Fruit fly (Drosophila melanogaster): ENCODE results near the gene Zasp67.

Zasp67 gene

DNA sequence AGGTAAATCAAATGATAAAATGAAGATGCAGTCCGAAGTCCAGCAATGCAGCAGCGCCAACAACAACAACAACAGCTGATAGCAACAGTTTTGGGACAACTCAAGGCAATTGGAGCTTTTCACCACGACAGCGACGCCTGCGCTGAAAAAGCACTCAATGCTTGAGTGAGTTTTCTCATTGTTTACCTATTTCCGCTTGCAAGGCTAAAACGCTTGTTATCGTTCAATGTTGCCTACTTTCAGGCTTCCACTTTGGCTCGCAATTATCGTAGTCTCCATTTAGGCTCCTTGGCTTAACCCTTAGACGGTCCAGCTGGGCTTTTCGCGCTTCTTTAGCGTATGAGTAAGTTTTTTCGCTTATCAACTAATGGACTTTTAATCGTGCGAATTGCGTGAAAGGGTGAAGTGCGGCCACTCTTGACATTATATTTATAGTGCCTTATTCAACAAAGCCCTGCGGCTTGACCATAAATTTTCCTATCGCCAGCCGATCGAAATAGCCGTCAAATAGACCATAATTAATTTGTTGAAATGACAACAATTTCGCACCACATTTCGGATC is 35.4 kb downstream of the Zasp67 start:
- peak; percentile 67 for TF ChIP-seq noc (tag; optimal IDR thresholded peaks at IDR 0.05)

DNA sequence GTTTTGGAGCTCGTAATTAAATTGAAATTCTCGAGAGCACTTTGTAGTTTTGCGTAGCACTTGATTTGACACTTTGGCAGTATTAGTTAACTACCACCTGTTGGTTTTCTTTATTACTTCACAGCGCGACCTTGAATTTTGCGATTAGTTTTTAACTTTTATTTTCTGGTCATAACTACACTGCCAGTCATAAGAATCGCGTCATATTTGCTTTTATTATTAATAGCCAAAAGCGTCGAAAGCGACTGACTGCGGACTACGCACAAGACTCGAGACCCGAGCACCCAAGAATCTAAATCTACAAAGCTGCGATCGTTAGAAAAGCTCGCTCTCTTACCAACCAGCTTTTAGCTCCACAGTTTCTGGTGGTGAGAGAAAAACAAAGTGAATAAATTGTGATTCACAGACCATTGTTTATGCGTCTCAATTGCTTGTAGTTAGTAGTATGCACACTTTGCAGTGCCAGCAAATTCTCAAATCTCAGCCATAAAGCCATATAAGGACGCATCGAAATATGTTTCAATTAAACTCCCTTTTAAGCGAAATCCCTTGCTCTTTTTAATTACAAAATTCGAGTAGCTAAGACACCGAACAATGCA is 37.2 kb downstream of the Zasp67 start, which contains the start of gene CG42268:
TSS of gene CG42268 (minus strand) at position 245 of the 599 bp plus-strand sequence.
- TF ChIP-seq noc (tag; optimal IDR thresholded peaks at IDR 0.05) = peak; percentile 9

DNA sequence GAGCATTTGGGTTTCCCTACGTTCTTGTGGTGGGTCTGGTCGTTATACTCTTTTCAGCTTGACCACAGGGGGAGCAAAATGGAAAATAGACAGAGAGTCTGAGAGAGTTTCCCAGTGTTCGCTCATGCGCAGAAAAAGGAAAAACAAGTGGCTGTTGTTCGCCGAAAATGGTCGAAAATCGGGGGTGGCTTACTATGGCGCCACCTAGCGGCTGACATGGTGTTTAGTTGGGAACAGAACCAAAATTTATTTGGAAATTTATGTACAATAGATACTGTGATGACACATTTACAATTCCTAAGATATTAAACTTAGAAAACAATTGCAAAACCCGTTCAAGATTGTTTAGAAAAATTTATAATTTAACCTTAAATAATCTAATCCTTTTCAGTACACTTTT is 45.9 kb downstream of the Zasp67 start:
- no peak for TF ChIP-seq noc (tag; optimal IDR thresholded peaks at IDR 0.05)

DNA sequence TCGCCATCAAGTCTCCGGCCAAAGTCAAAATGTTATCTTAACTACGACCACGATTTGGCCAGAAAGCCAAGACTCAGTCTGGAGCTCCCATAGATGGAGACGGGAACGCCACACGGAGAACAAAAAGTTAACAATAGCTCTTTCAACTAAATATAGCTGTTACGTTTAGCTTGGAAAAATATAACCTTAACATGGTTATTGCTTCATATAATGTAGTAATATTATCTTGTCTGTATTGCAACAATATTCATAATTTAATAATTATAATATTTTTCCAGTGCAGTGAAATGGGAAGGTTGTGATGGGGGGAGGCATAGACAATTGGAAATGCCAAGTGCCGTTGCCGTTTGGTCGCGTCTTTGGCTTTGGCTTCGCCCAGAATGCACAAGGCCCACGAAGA is 52.1 kb downstream of the Zasp67 start:
- TF ChIP-seq noc (tag; optimal IDR thresholded peaks at IDR 0.05) = no peak

DNA sequence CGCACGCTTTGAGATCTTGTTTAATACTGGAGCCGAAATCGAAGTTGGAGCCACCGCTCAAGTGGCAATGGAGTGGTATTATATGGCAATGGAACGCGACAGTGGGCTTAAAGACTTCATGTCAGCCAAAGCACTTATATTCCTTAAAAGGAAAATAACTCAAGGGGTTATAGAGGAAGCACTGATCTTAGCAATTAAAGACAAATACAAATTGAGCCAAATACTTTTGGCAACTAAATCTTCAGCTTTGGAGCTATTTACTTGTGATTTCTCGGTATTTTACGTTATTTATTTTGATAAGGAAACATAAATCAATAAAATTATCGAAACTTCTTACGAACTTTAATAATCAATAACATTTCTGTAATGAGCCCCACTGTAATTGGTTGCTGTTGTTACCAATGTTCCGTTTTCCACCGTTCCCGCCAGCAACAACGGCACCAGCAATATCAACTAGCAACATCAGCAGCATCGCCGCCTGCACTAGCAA is 53.4 kb downstream of the Zasp67 start:
- no peak for TF ChIP-seq noc (tag; optimal IDR thresholded peaks at IDR 0.05)

DNA sequence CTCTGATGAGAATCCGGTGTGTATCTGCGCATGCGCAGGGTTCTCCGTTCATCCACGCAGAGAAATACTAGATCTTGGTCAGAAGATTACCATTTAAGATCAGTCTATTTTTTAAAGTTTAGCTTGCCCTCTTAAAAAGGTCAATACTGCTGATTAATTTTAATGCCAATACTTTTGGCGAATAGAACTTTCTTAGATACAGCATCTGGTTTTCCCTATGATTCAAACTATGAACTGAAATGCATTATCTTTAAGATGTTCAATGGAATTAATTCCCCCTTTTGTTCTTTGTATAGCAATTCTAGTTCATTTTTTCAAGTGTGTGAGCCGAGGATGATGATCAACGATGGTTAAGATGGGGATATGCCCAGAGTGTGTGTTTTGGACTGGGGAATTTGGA is 55.1 kb downstream of the Zasp67 start:
- no peak for TF ChIP-seq noc (tag; optimal IDR thresholded peaks at IDR 0.05)

DNA sequence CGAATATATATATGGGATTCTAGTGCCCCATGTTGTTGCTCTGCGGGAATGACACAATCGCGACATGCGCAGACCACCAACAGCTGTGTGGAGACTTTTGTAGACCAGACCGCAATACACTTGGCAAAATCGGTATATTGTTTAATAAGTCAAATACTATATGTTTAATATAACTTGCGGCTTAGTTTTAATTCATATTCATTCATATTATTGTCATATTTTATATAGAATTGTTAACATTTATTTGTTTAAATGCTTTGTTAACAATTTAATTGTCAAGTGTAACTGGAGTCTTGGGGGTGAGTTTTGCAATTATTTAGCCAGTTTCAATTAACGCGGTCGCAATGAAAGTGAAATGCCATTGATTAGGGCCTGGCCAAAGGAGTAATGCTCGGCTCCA is 57.9 kb downstream of the Zasp67 start:
- no peak for TF ChIP-seq noc (tag; optimal IDR thresholded peaks at IDR 0.05)

Measured in whole organism, larva.